Worm (Caenorhabditis elegans) whole organism, late embryonic: ENCODE results near the gene F45D3.2.

ENCODE experiments used
- T23F11.4 ChIP-seq: fragments of 200-800 bp; sonication (Bioruptor generic); optimal IDR thresholded peaks from 2 replicates; lab custom pipeline; 2018; ENCODE audit warnings: mild to moderate bottlenecking, missing genetic modification characterization, missing compliant biosample characterization
- ama-1 ChIP-seq: fragments of 150-350 bp; optimal IDR thresholded peaks from 2 replicates; lab custom pipeline; 2014
- ceh-45 ChIP-seq: fragments of 200-800 bp; sonication (Bioruptor generic); IDR thresholded peaks from 2 replicates; pipeline ENCODE4 v1.3.6; 2022; ENCODE audit warnings: missing genetic modification reagents, missing genetic modification characterization, missing compliant biosample characterization
- ceh-9 ChIP-seq: sonication (generic microtip); optimal IDR thresholded peaks from 2 replicates; lab custom pipeline; 2016; ENCODE audit warnings: mild to moderate bottlenecking, missing genetic modification characterization, inconsistent platforms, missing compliant biosample characterization
- dmd-4 ChIP-seq: sonication (generic microtip); optimal IDR thresholded peaks from 2 replicates; lab custom pipeline; 2016; ENCODE audit warnings: borderline replicate concordance, missing genetic modification characterization, missing compliant biosample characterization
- dve-1 ChIP-seq: sonication (generic microtip); optimal IDR thresholded peaks from 2 replicates; lab custom pipeline; 2017; ENCODE audit warnings: antibody characterized with exemption, mild to moderate bottlenecking, missing genetic modification characterization, missing compliant biosample characterization
- elt-2 ChIP-seq: sonication (generic microtip); optimal IDR thresholded peaks from 2 replicates; lab custom pipeline; 2016; ENCODE audit warnings: missing genetic modification reagents, missing genetic modification characterization, missing compliant biosample characterization
- elt-4 ChIP-seq: sonication (generic microtip); optimal IDR thresholded peaks from 2 replicates; lab custom pipeline; 2016; ENCODE audit warnings: missing genetic modification characterization, missing compliant biosample characterization
- fkh-10 ChIP-seq: fragments of 150-350 bp; optimal IDR thresholded peaks from 2 replicates; lab custom pipeline; 2014; ENCODE audit warnings: missing biosample characterization, missing genetic modification reagents, missing genetic modification characterization
- hlh-15 ChIP-seq: sonication (generic microtip); optimal IDR thresholded peaks from 2 replicates; lab custom pipeline; 2016; ENCODE audit warnings: missing genetic modification characterization, missing compliant biosample characterization
- lim-6 ChIP-seq: sonication (generic microtip); optimal IDR thresholded peaks from 2 replicates; lab custom pipeline; 2016; ENCODE audit warnings: missing genetic modification characterization, missing compliant biosample characterization
- nfya-1 ChIP-seq: sonication (generic microtip); optimal IDR thresholded peaks from 2 replicates; lab custom pipeline; 2017; ENCODE audit warnings: missing genetic modification characterization, mild to moderate bottlenecking, missing compliant biosample characterization, antibody characterized with exemption, moderate library complexity
- pag-3 ChIP-seq: sonication (generic microtip); optimal IDR thresholded peaks from 2 replicates; lab custom pipeline; 2016; ENCODE audit warnings: missing compliant biosample characterization, missing genetic modification characterization, borderline replicate concordance
- pqm-1 ChIP-seq: sonication (generic microtip); optimal IDR thresholded peaks from 2 replicates; lab custom pipeline; 2016; ENCODE audit warnings: missing genetic modification characterization, missing compliant biosample characterization

ce11 chrV:12518770-12519169 is 22.1 kb upstream of the F45D3.2 start:
- TF ChIP-seq pqm-1 (no peak), ceh-9 (tag; lab: Kevin White, UChicago) (no peak), hlh-15 (tag; lab: Kevin White, UChicago) (no peak), lim-6 (tag; lab: Kevin White, UChicago) (no peak), dmd-4 (tag; lab: Kevin White, UChicago) (no peak), nfya-1 (tag; lab: Kevin White, UChicago) (no peak), ama-1 (no peak), T23F11.4 (GFP tag; lab: Kevin White, UChicago) (no peak), ceh-45 (no peak), fkh-10 (GFP tag; lab: Kevin White, UChicago) (no peak), elt-4 (tag; lab: Kevin White, UChicago) (no peak), pag-3 (tag; lab: Kevin White, UChicago) (no peak), elt-2 (no peak), dve-1 (tag; lab: Kevin White, UChicago) (no peak)
